Worm (Caenorhabditis elegans): ENCODE data around the gene plx-1.

DNA sequence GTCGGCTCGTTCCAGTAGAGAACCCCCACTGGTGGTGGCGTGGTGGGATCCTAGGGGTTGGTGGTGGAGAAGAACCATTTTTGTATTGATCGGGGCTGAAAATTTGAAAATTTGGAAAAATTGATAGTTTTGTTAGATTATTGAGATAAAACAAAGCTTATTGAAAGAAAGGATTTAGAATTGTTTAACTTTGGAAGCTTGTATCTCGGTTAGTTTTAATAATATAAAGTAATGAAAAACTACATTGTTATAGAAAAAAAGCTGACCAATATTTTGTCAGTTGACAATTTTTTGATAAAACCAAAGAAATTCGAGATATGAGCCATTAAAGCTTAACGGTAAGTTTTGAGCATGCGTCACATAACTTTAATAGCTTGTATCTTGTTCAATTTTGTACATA, 70.6 kb downstream of the plx-1 start, which contains the start of gene abhd-14:
- TF ChIP-seq mml-1 (tag; optimal IDR thresholded peaks at IDR 0.05): no peak
- TF ChIP-seq nhr-77 (tag; optimal IDR thresholded peaks at IDR 0.05): no peak
- TF ChIP-seq ZK546.5 (tag; optimal IDR thresholded peaks at IDR 0.05): no peak
- TF ChIP-seq elt-2 (tag; optimal IDR thresholded peaks at IDR 0.05): no peak
- no peak for TF ChIP-seq elt-1 (tag; optimal IDR thresholded peaks at IDR 0.05)
- TF ChIP-seq R02D3.7 (tag; optimal IDR thresholded peaks at IDR 0.05): no peak
- no peak for TF ChIP-seq unc-62 (GFP tag; optimal IDR thresholded peaks at IDR 0.05)
- TF ChIP-seq nhr-11 (tag; optimal IDR thresholded peaks at IDR 0.05): no peak

Data from whole organism, L3 larva.